Fruit fly (Drosophila melanogaster): ENCODE measurements around the gene CDase.

The CDase gene

DNA sequence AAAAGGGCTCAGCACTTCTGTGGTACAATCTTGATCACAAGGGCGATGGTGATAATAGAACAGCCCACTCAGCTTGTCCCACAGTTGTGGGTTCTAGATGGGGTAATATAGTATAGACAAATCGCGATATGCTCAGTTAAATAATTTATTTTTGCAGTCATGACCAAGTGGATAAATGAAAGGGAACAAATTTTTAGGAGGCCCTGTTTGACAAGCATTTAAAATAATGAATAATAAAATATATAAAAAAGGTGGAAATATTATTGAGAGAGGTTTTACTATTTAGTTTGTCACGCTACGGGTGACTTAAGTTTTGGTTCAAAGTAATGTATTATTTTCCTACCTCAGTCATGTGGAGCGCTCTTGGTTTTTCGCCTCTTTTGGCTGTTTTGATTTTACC lies 48.4 kb downstream of the CDase start, which contains the start of gene CG34041:
Gene CG34041 (plus strand): TSS at position 301 of the 400 bp plus-strand sequence.
- no peak for TF ChIP-seq bab1 (GFP tag; optimal IDR thresholded peaks at IDR 0.05)
- TF ChIP-seq pad (GFP tag; optimal IDR thresholded peaks at IDR 0.05) = no peak

DNA sequence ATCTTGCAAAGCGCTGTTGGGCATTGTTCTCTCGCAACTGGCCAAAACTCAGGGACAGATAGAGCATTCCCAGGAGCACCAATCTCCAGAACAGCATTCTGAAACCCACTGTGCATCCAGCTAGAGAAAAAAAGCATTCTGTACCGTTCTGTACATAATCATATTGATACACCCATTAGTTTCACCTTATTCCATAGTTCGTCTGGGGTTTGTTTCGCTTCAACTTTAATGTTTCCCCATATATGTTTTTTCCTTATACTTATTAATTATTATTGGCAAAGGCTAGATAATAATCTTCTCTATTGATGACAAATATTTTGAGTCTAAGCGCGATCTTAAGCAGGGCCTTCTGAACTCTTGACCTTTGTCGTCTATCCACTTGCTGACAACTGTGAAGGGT lies 52.8 kb downstream of the CDase start, which contains the start of gene PH4alphaNE2:
Gene PH4alphaNE2 (minus strand): TSS at position 101 of the 400 bp plus-strand sequence.
- TF ChIP-seq cnc (optimal IDR thresholded peaks at IDR 0.05) (no peak), toe (GFP tag; optimal IDR thresholded peaks at IDR 0.05) (no peak), CG33017 (tag; optimal IDR thresholded peaks at IDR 0.05) (no peak), CG11617 (GFP tag; optimal IDR thresholded peaks at IDR 0.05) (no peak), Mnt (GFP tag; optimal IDR thresholded peaks at IDR 0.05) (no peak), Crg-1 (GFP tag; optimal IDR thresholded peaks at IDR 0.05) (no peak), pad (GFP tag; optimal IDR thresholded peaks at IDR 0.05) (no peak), CG5204 (GFP tag; optimal IDR thresholded peaks at IDR 0.05) (no peak), ovo (GFP tag; optimal IDR thresholded peaks at IDR 0.05) (no peak), CG12768 (GFP tag; optimal IDR thresholded peaks at IDR 0.05) (no peak), CG7045 (GFP tag; optimal IDR thresholded peaks at IDR 0.05) (no peak), Clk (GFP tag; optimal IDR thresholded peaks at IDR 0.05) (no peak), CG14711 (tag; optimal IDR thresholded peaks at IDR 0.05) (no peak), CG7101 (tag; optimal IDR thresholded peaks at IDR 0.05) (no peak)

DNA sequence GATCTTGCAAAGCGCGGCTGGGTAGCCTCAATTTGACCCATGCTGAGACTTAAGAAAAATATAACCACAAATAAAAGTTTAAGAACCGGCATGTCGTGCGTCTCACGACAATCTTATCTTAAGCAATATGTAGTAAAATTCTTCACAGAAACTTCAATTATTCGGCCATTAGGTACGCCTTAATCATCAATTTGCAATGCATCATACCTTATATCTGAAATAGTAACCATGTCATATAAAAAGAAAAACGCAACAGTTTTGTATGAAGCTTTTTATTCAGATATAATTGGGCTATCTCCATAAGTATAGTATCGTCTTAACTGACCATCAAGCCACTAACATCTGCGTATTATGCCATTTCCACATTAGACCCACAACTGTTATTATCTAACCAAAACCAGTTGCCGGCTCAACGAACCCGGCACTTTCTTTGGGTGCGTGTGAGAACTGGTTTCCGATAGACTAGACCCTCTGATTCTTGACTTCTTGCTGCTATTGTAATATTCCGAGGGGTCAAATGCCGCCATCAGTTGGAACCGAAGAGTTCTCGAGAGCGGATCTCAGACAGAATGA lies 55.0 kb downstream of the CDase start, which contains the start of the genes CG31524 and CG9698:
Gene CG31524 (minus strand): TSS at position 101 of the 573 bp plus-strand sequence.
Gene CG9698 (plus strand): TSS at position 523 of the 573 bp plus-strand sequence.
- TF ChIP-seq Hr96 (GFP tag; optimal IDR thresholded peaks at IDR 0.05) (no peak), CG11617 (GFP tag; optimal IDR thresholded peaks at IDR 0.05) (no peak), CG5204 (GFP tag; optimal IDR thresholded peaks at IDR 0.05) (no peak), Mnt (GFP tag; optimal IDR thresholded peaks at IDR 0.05) (no peak), cnc (optimal IDR thresholded peaks at IDR 0.05) (no peak), cic (GFP tag; optimal IDR thresholded peaks at IDR 0.05) (no peak), pad (GFP tag; optimal IDR thresholded peaks at IDR 0.05) (no peak), ovo (GFP tag; optimal IDR thresholded peaks at IDR 0.05) (no peak), Crg-1 (GFP tag; optimal IDR thresholded peaks at IDR 0.05) (no peak), tj (GFP tag; optimal IDR thresholded peaks at IDR 0.05) (no peak), CG7101 (tag; optimal IDR thresholded peaks at IDR 0.05) (no peak), CG12768 (GFP tag; optimal IDR thresholded peaks at IDR 0.05) (no peak), Clk (GFP tag; optimal IDR thresholded peaks at IDR 0.05) (no peak), toe (GFP tag; optimal IDR thresholded peaks at IDR 0.05) (no peak), bab1 (GFP tag; optimal IDR thresholded peaks at IDR 0.05) (no peak), kay (GFP tag; ENCODE audit: borderline replicate concordance) (no peak), CG33017 (tag; optimal IDR thresholded peaks at IDR 0.05) (no peak), CG1620 (GFP tag; optimal IDR thresholded peaks at IDR 0.05) (no peak)
